Worm (Caenorhabditis elegans) whole organism, mixed stage, embryonic: Measurements from ENCODE around the gene F38E11.6.

ENCODE experiments used
- M03D4.4 ChIP-seq: sonication (generic microtip); optimal IDR thresholded peaks from 2 replicates; lab custom pipeline; 2017; ENCODE audit warnings: mild to moderate bottlenecking, missing genetic modification characterization, missing compliant biosample characterization
- bed-3 ChIP-seq: fragments of 200-800 bp; sonication (Bioruptor generic); optimal IDR thresholded peaks from 3 replicates; lab custom pipeline; 2018; ENCODE audit warnings: mild to moderate bottlenecking, missing genetic modification characterization, moderate library complexity, missing compliant biosample characterization
- blmp-1 ChIP-seq: fragments of 150-350 bp; optimal IDR thresholded peaks from 2 replicates; lab custom pipeline; 2014; ENCODE audit warnings: missing biosample characterization, missing genetic modification characterization
- ceh-39 ChIP-seq: fragments of 150-350 bp; optimal IDR thresholded peaks from 2 replicates; lab custom pipeline; 2014; ENCODE audit warnings: missing biosample characterization, missing genetic modification characterization
- ceh-43 ChIP-seq: fragments of 200-800 bp; sonication (Bioruptor generic); optimal IDR thresholded peaks from 2 replicates; lab custom pipeline; 2018; ENCODE audit warnings: mild to moderate bottlenecking, missing genetic modification characterization, moderate library complexity, missing compliant biosample characterization
- ceh-83 ChIP-seq: fragments of 200-800 bp; sonication (Bioruptor generic); optimal IDR thresholded peaks from 2 replicates; lab custom pipeline; 2018; ENCODE audit warnings: mild to moderate bottlenecking, missing genetic modification characterization, missing compliant biosample characterization
- ces-1 ChIP-seq: fragments of 150-350 bp; optimal IDR thresholded peaks from 2 replicates; lab custom pipeline; 2014; ENCODE audit warnings: missing biosample characterization, missing genetic modification reagents, missing genetic modification characterization
- cnd-1 ChIP-seq: fragments of 200-800 bp; sonication (Bioruptor generic); optimal IDR thresholded peaks from 2 replicates; lab custom pipeline; 2018; ENCODE audit warnings: mild to moderate bottlenecking, missing genetic modification characterization, missing compliant biosample characterization
- drap-1 ChIP-seq: fragments of 200-800 bp; sonication (Bioruptor generic); optimal IDR thresholded peaks from 3 replicates; lab custom pipeline; 2018; ENCODE audit warnings: mild to moderate bottlenecking, missing genetic modification characterization, missing compliant biosample characterization
- elt-1 ChIP-seq: sonication (generic microtip); optimal IDR thresholded peaks from 2 replicates; lab custom pipeline; 2017; ENCODE audit warnings: missing genetic modification characterization, mild to moderate bottlenecking, missing compliant biosample characterization, antibody characterized with exemption, moderate library complexity, borderline replicate concordance; ENCODE audit not compliant: insufficient read depth
- elt-3 ChIP-seq: fragments of 150-350 bp; optimal IDR thresholded peaks from 2 replicates; lab custom pipeline; 2014; ENCODE audit warnings: missing biosample characterization, missing genetic modification characterization
- flh-1 ChIP-seq: fragments of 200-800 bp; sonication (Bioruptor generic); optimal IDR thresholded peaks from 2 replicates; lab custom pipeline; 2018; ENCODE audit warnings: mild to moderate bottlenecking, missing genetic modification characterization, moderate library complexity, missing compliant biosample characterization
- ham-2 ChIP-seq: fragments of 200-800 bp; sonication (Bioruptor generic); optimal IDR thresholded peaks from 2 replicates; lab custom pipeline; 2018; ENCODE audit warnings: mild to moderate bottlenecking, missing genetic modification characterization, missing compliant biosample characterization
- hlh-1 ChIP-seq: fragments of 150-350 bp; optimal IDR thresholded peaks from 2 replicates; lab custom pipeline; 2014; ENCODE audit warnings: missing biosample characterization, missing genetic modification reagents, missing genetic modification characterization
- lin-13 ChIP-seq: fragments of 150-350 bp; optimal IDR thresholded peaks from 2 replicates; lab custom pipeline; 2014; ENCODE audit warnings: missing biosample characterization, missing genetic modification characterization
- lin-32 ChIP-seq: fragments of 200-800 bp; sonication (Bioruptor generic); optimal IDR thresholded peaks from 2 replicates; lab custom pipeline; 2018; ENCODE audit warnings: mild to moderate bottlenecking, missing genetic modification characterization, missing compliant biosample characterization
- lsy-2 ChIP-seq: fragments of 150-350 bp; optimal IDR thresholded peaks from 2 replicates; lab custom pipeline; 2014; ENCODE audit warnings: missing biosample characterization, missing genetic modification characterization
- mab-5 ChIP-seq: fragments of 150-350 bp; optimal IDR thresholded peaks from 2 replicates; lab custom pipeline; 2014; ENCODE audit warnings: missing biosample characterization, missing genetic modification characterization
- mep-1 ChIP-seq: fragments of 150-350 bp; optimal IDR thresholded peaks from 2 replicates; lab custom pipeline; 2017; ENCODE audit warnings: missing biosample characterization, missing genetic modification reagents, missing genetic modification characterization, inconsistent platforms
- mls-2 ChIP-seq: sonication (generic microtip); optimal IDR thresholded peaks from 2 replicates; lab custom pipeline; 2016; ENCODE audit warnings: mild to moderate bottlenecking, missing genetic modification characterization, moderate library complexity, missing compliant biosample characterization
- nhr-12 ChIP-seq: fragments of 150-350 bp; optimal IDR thresholded peaks from 2 replicates; lab custom pipeline; 2014; ENCODE audit warnings: missing biosample characterization, missing genetic modification characterization
- nhr-2 ChIP-seq: fragments of 150-350 bp; optimal IDR thresholded peaks from 2 replicates; lab custom pipeline; 2014; ENCODE audit warnings: missing biosample characterization, missing genetic modification characterization
- nhr-237 ChIP-seq: fragments of 150-350 bp; optimal IDR thresholded peaks from 2 replicates; lab custom pipeline; 2014; ENCODE audit warnings: missing biosample characterization, missing genetic modification characterization
- nhr-28 ChIP-seq: fragments of 150-350 bp; optimal IDR thresholded peaks from 2 replicates; lab custom pipeline; 2014; ENCODE audit warnings: missing biosample characterization, missing genetic modification characterization
- nhr-76 ChIP-seq: sonication (generic microtip); optimal IDR thresholded peaks from 2 replicates; lab custom pipeline; 2017; ENCODE audit warnings: missing biosample characterization, missing genetic modification characterization
- pha-4 ChIP-seq: fragments of 150-350 bp; optimal IDR thresholded peaks from 2 replicates; lab custom pipeline; 2018; ENCODE audit warnings: missing biosample characterization, missing genetic modification reagents, missing genetic modification characterization
- sem-2 ChIP-seq: fragments of 200-800 bp; sonication (Bioruptor generic); optimal IDR thresholded peaks from 2 replicates; lab custom pipeline; 2018; ENCODE audit warnings: mild to moderate bottlenecking, missing genetic modification characterization, missing compliant biosample characterization
- snpc-4 ChIP-seq: fragments of 150-350 bp; optimal IDR thresholded peaks from 2 replicates; lab custom pipeline; 2014; ENCODE audit warnings: missing biosample characterization, missing genetic modification characterization
- sptf-1 ChIP-seq: sonication (generic microtip); optimal IDR thresholded peaks from 2 replicates; lab custom pipeline; 2017; ENCODE audit warnings: mild to moderate bottlenecking, missing genetic modification characterization, moderate library complexity, missing compliant biosample characterization
- tbx-8 ChIP-seq: fragments of 200-800 bp; sonication (Bioruptor generic); optimal IDR thresholded peaks from 2 replicates; lab custom pipeline; 2018; ENCODE audit warnings: mild to moderate bottlenecking, missing genetic modification characterization, moderate library complexity, missing compliant biosample characterization
- unc-120 ChIP-seq: sonication (generic microtip); optimal IDR thresholded peaks from 2 replicates; lab custom pipeline; 2017; ENCODE audit warnings: missing genetic modification characterization, missing compliant biosample characterization; ENCODE audit not compliant: poor library complexity, severe bottlenecking
- unc-39 ChIP-seq: fragments of 150-350 bp; optimal IDR thresholded peaks from 2 replicates; lab custom pipeline; 2014; ENCODE audit warnings: missing biosample characterization, missing genetic modification characterization
- unc-62 ChIP-seq: fragments of 150-350 bp; optimal IDR thresholded peaks from 2 replicates; lab custom pipeline; 2014; ENCODE audit warnings: missing biosample characterization, missing genetic modification reagents, missing genetic modification characterization
- zip-8 ChIP-seq: fragments of 150-350 bp; optimal IDR thresholded peaks from 2 replicates; lab custom pipeline; 2014; ENCODE audit warnings: missing biosample characterization, missing genetic modification characterization
- ztf-11 ChIP-seq: fragments of 150-350 bp; optimal IDR thresholded peaks from 2 replicates; lab custom pipeline; 2014; ENCODE audit warnings: missing biosample characterization, missing genetic modification characterization

F38E11.6 gene

DNA sequence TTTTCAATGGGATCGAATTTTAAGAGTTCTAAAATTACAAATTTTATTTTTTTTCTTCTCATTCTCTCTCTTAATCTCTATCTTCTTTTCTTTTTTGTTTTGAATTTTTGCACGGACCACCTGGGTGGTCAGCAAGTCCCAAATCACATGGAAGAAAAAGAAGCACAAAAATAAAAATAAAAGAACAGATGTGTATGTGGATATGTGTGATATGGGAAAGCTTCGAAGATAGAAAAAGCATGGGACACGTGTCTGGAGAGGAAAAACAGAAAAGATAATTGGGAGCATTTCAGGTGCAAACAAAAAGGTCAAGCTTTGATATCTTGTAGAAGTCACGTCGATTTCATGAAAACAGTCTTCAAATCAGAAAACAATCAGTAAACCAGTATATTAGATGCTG, 20.1 kb downstream of the F38E11.6 start, which contains the start of gene hsp-12.6:
Gene hsp-12.6 (minus strand): TSS at position 20 of the 400 bp plus-strand sequence.
- TF ChIP-seq flh-1 (GFP tag; lab: Kevin White, UChicago) (no peak), nhr-2 (no peak), ham-2 (GFP tag; lab: Kevin White, UChicago) (no peak), ceh-83 (GFP tag; lab: Kevin White, UChicago) (no peak), ztf-11 (tag; lab: Kevin White, UChicago) (no peak), nhr-237 (tag; lab: Kevin White, UChicago) (no peak), sptf-1 (tag; lab: Kevin White, UChicago) (no peak), unc-120 (no peak), elt-1 (tag; lab: Kevin White, UChicago) (no peak), tbx-8 (GFP tag; lab: Kevin White, UChicago) (no peak), M03D4.4 (tag; lab: Kevin White, UChicago) (no peak), lsy-2 (no peak)

DNA sequence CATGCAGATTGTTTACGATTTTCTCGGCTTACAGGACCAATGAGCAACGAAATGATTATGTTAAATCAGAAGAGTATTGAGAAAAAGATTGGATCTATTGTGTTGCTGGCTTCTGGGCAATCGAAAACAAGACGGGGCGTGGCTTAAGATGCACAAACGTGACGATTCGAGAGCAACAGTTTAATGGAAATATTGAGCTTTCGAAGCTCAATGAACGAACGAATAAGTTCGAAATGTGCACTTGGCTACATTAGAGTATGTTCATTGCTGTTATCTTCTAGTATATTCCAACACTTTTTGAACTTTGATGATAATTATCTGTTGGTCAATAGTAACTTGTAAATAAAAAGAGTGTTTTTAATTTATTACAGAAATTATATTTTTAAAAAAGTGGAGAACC, 21.9 kb downstream of the F38E11.6 start, which contains the start of gene hsp-12.3:
Gene hsp-12.3 (minus strand): TSS at position 101 of the 400 bp plus-strand sequence.
- TF ChIP-seq nhr-237 (tag; lab: Kevin White, UChicago): no peak

DNA sequence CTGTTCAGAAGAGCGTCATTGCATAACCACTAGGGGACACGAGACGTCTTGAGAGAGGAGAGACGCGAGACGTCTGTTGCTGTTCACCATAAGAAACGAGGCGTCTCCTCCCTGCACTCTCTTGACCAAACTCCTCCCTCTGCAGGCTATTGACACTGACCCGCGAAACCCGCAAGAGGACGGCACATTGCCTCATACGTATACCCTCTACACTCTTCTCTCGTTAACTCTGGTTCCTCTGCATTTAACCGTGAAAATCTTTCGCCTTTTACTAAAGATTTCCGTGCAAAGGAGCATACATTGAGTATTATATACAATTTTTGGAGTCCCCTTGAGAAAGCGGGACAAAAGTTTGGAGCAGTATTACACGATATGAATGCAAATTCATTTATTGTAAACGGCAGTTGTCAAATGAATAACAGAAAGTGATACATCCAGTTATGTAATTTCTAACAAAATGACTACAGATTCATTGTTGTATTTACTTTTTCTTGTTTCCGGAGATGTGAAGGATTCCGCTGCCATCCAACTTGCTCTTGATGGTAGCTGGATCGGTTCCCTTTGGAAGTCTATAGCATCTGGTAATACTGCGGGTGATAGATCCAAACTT, 22.8 kb downstream of the F38E11.6 start:
- TF ChIP-seq nhr-76 (tag; lab: Kevin White, UChicago) (no peak), hlh-1 (tag; lab: Kevin White, UChicago) (peak; percentile 63), mab-5 (no peak), ham-2 (GFP tag; lab: Kevin White, UChicago) (peak; percentile 45), nhr-28 (no peak), mep-1 (tag; lab: Kevin White, UChicago) (peak; percentile 80), M03D4.4 (tag; lab: Kevin White, UChicago) (no peak), ceh-83 (GFP tag; lab: Kevin White, UChicago) (no peak), nhr-237 (tag; lab: Kevin White, UChicago) (peak; percentile 48), nhr-12 (tag; lab: Kevin White, UChicago) (peak; percentile 29), bed-3 (GFP tag; lab: Kevin White, UChicago) (no peak), mls-2 (tag; lab: Kevin White, UChicago) (no peak), flh-1 (GFP tag; lab: Kevin White, UChicago) (no peak), ces-1 (GFP tag; lab: Kevin White, UChicago) (peak; percentile 84), snpc-4 (tag; lab: Kevin White, UChicago) (no peak), tbx-8 (GFP tag; lab: Kevin White, UChicago) (peak; percentile 33), elt-3 (tag; lab: Kevin White, UChicago) (peak; percentile 38), unc-120 (peak; percentile 85), sem-2 (GFP tag; lab: Kevin White, UChicago) (peak; percentile 43), lin-32 (GFP tag; lab: Kevin White, UChicago) (no peak), blmp-1 (tag; lab: Kevin White, UChicago) (no peak), ztf-11 (tag; lab: Kevin White, UChicago) (peak; percentile 54), ceh-43 (GFP tag; lab: Kevin White, UChicago) (no peak), lin-13 (tag; lab: Kevin White, UChicago) (peak; percentile 94), cnd-1 (tag; lab: Kevin White, UChicago) (peak; percentile 54), nhr-2 (peak; percentile 41), lsy-2 (peak; percentile 76), sptf-1 (tag; lab: Kevin White, UChicago) (peak; percentile 46), unc-62 (GFP tag; lab: Kevin White, UChicago) (peak; percentile 38), unc-39 (tag; lab: Kevin White, UChicago) (no peak), elt-1 (tag; lab: Kevin White, UChicago) (no peak), ceh-39 (peak; percentile 78), pha-4 (tag; lab: Kevin White, UChicago) (peak; percentile 97), drap-1 (peak; percentile 66), zip-8 (no peak)
